Worm (Caenorhabditis elegans) whole organism, late embryonic: ENCODE data around the gene marc-1.

ENCODE experiments used
- C08G9.2 ChIP-seq: sonication (generic microtip); optimal IDR thresholded peaks from 2 replicates; lab custom pipeline; 2016; ENCODE audit warnings: mild to moderate bottlenecking, missing genetic modification characterization, moderate library complexity, missing compliant biosample characterization
- C38D4.7 ChIP-seq: fragments of 200-800 bp; sonication (Bioruptor generic); optimal IDR thresholded peaks from 2 replicates; lab custom pipeline; 2018; ENCODE audit warnings: mild to moderate bottlenecking, missing genetic modification characterization, moderate library complexity, missing compliant biosample characterization
- K02D7.2 ChIP-seq: sonication (generic microtip); optimal IDR thresholded peaks from 2 replicates; lab custom pipeline; 2017; ENCODE audit warnings: mild to moderate bottlenecking, missing genetic modification characterization, missing compliant biosample characterization
- K09A11.1 ChIP-seq: sonication (generic microtip); optimal IDR thresholded peaks from 2 replicates; lab custom pipeline; 2017; ENCODE audit warnings: antibody characterized with exemption, mild to moderate bottlenecking, missing genetic modification characterization, missing compliant biosample characterization; ENCODE audit not compliant: insufficient read depth
- Y22D7AL.16 ChIP-seq: sonication (generic microtip); optimal IDR thresholded peaks from 2 replicates; lab custom pipeline; 2016; ENCODE audit warnings: missing genetic modification characterization, missing compliant biosample characterization
- ahr-1 ChIP-seq: sonication (generic microtip); optimal IDR thresholded peaks from 2 replicates; lab custom pipeline; 2016; ENCODE audit warnings: missing genetic modification characterization, missing compliant biosample characterization
- ama-1 ChIP-seq: fragments of 150-350 bp; optimal IDR thresholded peaks from 2 replicates; lab custom pipeline; 2014
- ceh-18 ChIP-seq: sonication (generic microtip); optimal IDR thresholded peaks from 2 replicates; lab custom pipeline; 2016; ENCODE audit warnings: missing genetic modification characterization, missing compliant biosample characterization
- ceh-19 ChIP-seq: fragments of 200-800 bp; sonication (Bioruptor generic); optimal IDR thresholded peaks from 2 replicates; lab custom pipeline; 2018; ENCODE audit warnings: mild to moderate bottlenecking, missing genetic modification characterization, missing compliant biosample characterization
- ceh-22 ChIP-seq: sonication (generic microtip); optimal IDR thresholded peaks from 2 replicates; lab custom pipeline; 2017; ENCODE audit warnings: missing biosample characterization, missing genetic modification characterization
- ceh-31 ChIP-seq: sonication (generic microtip); optimal IDR thresholded peaks from 2 replicates; lab custom pipeline; 2016; ENCODE audit warnings: missing genetic modification characterization, missing compliant biosample characterization
- ceh-34 ChIP-seq: sonication (generic microtip); optimal IDR thresholded peaks from 2 replicates; lab custom pipeline; 2016; ENCODE audit warnings: mild to moderate bottlenecking, missing genetic modification characterization, missing compliant biosample characterization
- ceh-45 ChIP-seq: fragments of 200-800 bp; sonication (Bioruptor generic); IDR thresholded peaks from 2 replicates; pipeline ENCODE4 v1.3.6; 2022; ENCODE audit warnings: missing genetic modification reagents, missing genetic modification characterization, missing compliant biosample characterization
- ceh-6 ChIP-seq: fragments of 200-800 bp; sonication (Bioruptor generic); optimal IDR thresholded peaks from 2 replicates; lab custom pipeline; 2018; ENCODE audit warnings: mild to moderate bottlenecking, missing genetic modification characterization, missing compliant biosample characterization
- ceh-9 ChIP-seq: sonication (generic microtip); optimal IDR thresholded peaks from 2 replicates; lab custom pipeline; 2016; ENCODE audit warnings: mild to moderate bottlenecking, missing genetic modification characterization, inconsistent platforms, missing compliant biosample characterization
- dve-1 ChIP-seq: sonication (generic microtip); optimal IDR thresholded peaks from 2 replicates; lab custom pipeline; 2017; ENCODE audit warnings: antibody characterized with exemption, mild to moderate bottlenecking, missing genetic modification characterization, missing compliant biosample characterization
- elt-2 ChIP-seq: sonication (generic microtip); optimal IDR thresholded peaks from 2 replicates; lab custom pipeline; 2016; ENCODE audit warnings: missing genetic modification reagents, missing genetic modification characterization, missing compliant biosample characterization
- elt-4 ChIP-seq: sonication (generic microtip); optimal IDR thresholded peaks from 2 replicates; lab custom pipeline; 2016; ENCODE audit warnings: missing genetic modification characterization, missing compliant biosample characterization
- fkh-10 ChIP-seq: fragments of 150-350 bp; optimal IDR thresholded peaks from 2 replicates; lab custom pipeline; 2014; ENCODE audit warnings: missing biosample characterization, missing genetic modification reagents, missing genetic modification characterization
- fkh-6 ChIP-seq: sonication (generic microtip); optimal IDR thresholded peaks from 2 replicates; lab custom pipeline; 2016; ENCODE audit warnings: missing genetic modification characterization, missing compliant biosample characterization
- gmeb-2 ChIP-seq: sonication (generic microtip); optimal IDR thresholded peaks from 2 replicates; lab custom pipeline; 2016; ENCODE audit warnings: missing genetic modification characterization, inconsistent platforms, missing compliant biosample characterization
- hlh-13 ChIP-seq: fragments of 200-800 bp; sonication (Bioruptor generic); optimal IDR thresholded peaks from 2 replicates; lab custom pipeline; 2018; ENCODE audit warnings: mild to moderate bottlenecking, missing genetic modification characterization, missing compliant biosample characterization
- hlh-30 ChIP-seq: sonication (generic microtip); optimal IDR thresholded peaks from 2 replicates; lab custom pipeline; 2017; ENCODE audit warnings: antibody characterized with exemption, missing genetic modification characterization, missing compliant biosample characterization; ENCODE audit not compliant: insufficient read depth
- hlh-6 ChIP-seq: sonication (generic microtip); optimal IDR thresholded peaks from 2 replicates; lab custom pipeline; 2016; ENCODE audit warnings: missing genotype, missing genetic modification characterization, missing compliant biosample characterization
- hlh-8 ChIP-seq: sonication (generic microtip); optimal IDR thresholded peaks from 2 replicates; lab custom pipeline; 2016; ENCODE audit warnings: missing genotype, missing genetic modification characterization, missing compliant biosample characterization
- madf-2 ChIP-seq: sonication (generic microtip); optimal IDR thresholded peaks from 2 replicates; lab custom pipeline; 2017; ENCODE audit warnings: missing genetic modification characterization, missing compliant biosample characterization
- mec-3 ChIP-seq: sonication (generic microtip); optimal IDR thresholded peaks from 2 replicates; lab custom pipeline; 2016; ENCODE audit warnings: borderline replicate concordance, missing genetic modification characterization, missing compliant biosample characterization
- nfya-1 ChIP-seq: sonication (generic microtip); optimal IDR thresholded peaks from 2 replicates; lab custom pipeline; 2017; ENCODE audit warnings: missing genetic modification characterization, mild to moderate bottlenecking, missing compliant biosample characterization, antibody characterized with exemption, moderate library complexity
- odd-2 ChIP-seq: sonication (generic microtip); optimal IDR thresholded peaks from 2 replicates; lab custom pipeline; 2017; ENCODE audit warnings: antibody characterized with exemption, mild to moderate bottlenecking, missing genetic modification characterization, missing compliant biosample characterization
- pag-3 ChIP-seq: sonication (generic microtip); optimal IDR thresholded peaks from 2 replicates; lab custom pipeline; 2016; ENCODE audit warnings: missing compliant biosample characterization, missing genetic modification characterization, borderline replicate concordance
- pat-9 ChIP-seq: fragments of 200-800 bp; sonication (Bioruptor generic); optimal IDR thresholded peaks from 2 replicates; lab custom pipeline; 2018; ENCODE audit warnings: mild to moderate bottlenecking, missing genetic modification characterization, moderate library complexity, missing compliant biosample characterization
- pha-2 ChIP-seq: sonication (generic microtip); optimal IDR thresholded peaks from 2 replicates; lab custom pipeline; 2017; ENCODE audit warnings: mild to moderate bottlenecking, missing genetic modification characterization, missing compliant biosample characterization
- pqm-1 ChIP-seq: sonication (generic microtip); optimal IDR thresholded peaks from 2 replicates; lab custom pipeline; 2016; ENCODE audit warnings: missing genetic modification characterization, missing compliant biosample characterization
- ref-2 ChIP-seq: sonication (generic microtip); optimal IDR thresholded peaks from 2 replicates; lab custom pipeline; 2016; ENCODE audit warnings: missing genetic modification characterization, missing compliant biosample characterization
- rnt-1 ChIP-seq: sonication (generic microtip); optimal IDR thresholded peaks from 2 replicates; lab custom pipeline; 2016; ENCODE audit warnings: missing genetic modification characterization, missing compliant biosample characterization
- syd-9 ChIP-seq: sonication (generic microtip); optimal IDR thresholded peaks from 2 replicates; lab custom pipeline; 2016; ENCODE audit warnings: mild to moderate bottlenecking, missing genetic modification characterization, moderate library complexity, missing compliant biosample characterization
- tbx-2 ChIP-seq: sonication (generic microtip); optimal IDR thresholded peaks from 2 replicates; lab custom pipeline; 2016; ENCODE audit warnings: missing genetic modification characterization, missing compliant biosample characterization
- tbx-7 ChIP-seq: sonication (generic microtip); optimal IDR thresholded peaks from 2 replicates; lab custom pipeline; 2016; ENCODE audit warnings: missing genotype, missing genetic modification characterization, missing compliant biosample characterization
- ttx-3 ChIP-seq: sonication (generic microtip); optimal IDR thresholded peaks from 2 replicates; lab custom pipeline; 2016; ENCODE audit warnings: missing genetic modification reagents, missing genetic modification characterization, missing compliant biosample characterization
- ztf-16 ChIP-seq: sonication (generic microtip); optimal IDR thresholded peaks from 2 replicates; lab custom pipeline; 2017; ENCODE audit warnings: missing genetic modification characterization, missing compliant biosample characterization

marc-1 gene

ce11 chrV:9756242-9756641 lies 16.7 kb downstream of the marc-1 start, which contains the start of gene hrg-3:
hrg-3 (plus strand) TSS chrV:9756468.
- TF ChIP-seq elt-2 (tag; lab: Kevin White, UChicago) (peak; percentile 48), hlh-8 (tag; lab: Kevin White, UChicago) (no peak)

- TF ChIP-seq pag-3 = no peak
- no peak for TF ChIP-seq hlh-13 (GFP tag; lab: Kevin White, UChicago)
- TF ChIP-seq C08G9.2 = no peak
- TF ChIP-seq ceh-9 (tag; lab: Kevin White, UChicago) = no peak
- no peak for TF ChIP-seq ceh-6
- TF ChIP-seq syd-9 (tag; lab: Kevin White, UChicago) = no peak
- TF ChIP-seq fkh-6 (tag; lab: Kevin White, UChicago) = no peak
- no peak for TF ChIP-seq ceh-19 (GFP tag; lab: Kevin White, UChicago)
- no peak for TF ChIP-seq madf-2
- no peak for TF ChIP-seq gmeb-2
These were observed 18.4 kb downstream of the marc-1 start, which contains the start of gene F58E6.11 for ce11 chrV:9757884-9758283. F58E6.11 (minus strand) TSS chrV:9757984.

ce11 chrV:9758437-9758836 lies 18.9 kb downstream of the marc-1 start:
- no peak for TF ChIP-seq rnt-1 (tag; lab: Kevin White, UChicago)
- TF ChIP-seq syd-9 (tag; lab: Kevin White, UChicago) = no peak
- TF ChIP-seq C38D4.7 (GFP tag; lab: Kevin White, UChicago) = no peak
- TF ChIP-seq madf-2 = no peak
- no peak for TF ChIP-seq ceh-31 (tag; lab: Kevin White, UChicago)
- TF ChIP-seq ceh-22 (tag; lab: Kevin White, UChicago) = no peak
- TF ChIP-seq elt-4 = no peak
- no peak for TF ChIP-seq hlh-6
- no peak for TF ChIP-seq ama-1 (lab: Kevin White, UChicago)
- no peak for TF ChIP-seq hlh-30 (tag; lab: Kevin White, UChicago)
- TF ChIP-seq ttx-3 (tag; lab: Kevin White, UChicago) = no peak
- TF ChIP-seq nfya-1 (tag; lab: Kevin White, UChicago) = no peak
- no peak for TF ChIP-seq fkh-10
- TF ChIP-seq odd-2 (tag; lab: Kevin White, UChicago) = no peak
- no peak for TF ChIP-seq pat-9 (tag; lab: Kevin White, UChicago)
- no peak for TF ChIP-seq K09A11.1 (tag; lab: Kevin White, UChicago)
- no peak for TF ChIP-seq pha-2
- TF ChIP-seq fkh-6 (tag; lab: Kevin White, UChicago) = no peak
- TF ChIP-seq hlh-13 (GFP tag; lab: Kevin White, UChicago) = no peak
- no peak for TF ChIP-seq tbx-2 (tag; lab: Kevin White, UChicago)

ce11 chrV:9763759-9764158 lies 24.3 kb downstream of the marc-1 start:
- TF ChIP-seq ref-2 (tag; lab: Kevin White, UChicago) (no peak), ceh-22 (tag; lab: Kevin White, UChicago) (no peak), Y22D7AL.16 (tag; lab: Kevin White, UChicago) (no peak), gmeb-2 (no peak)

- TF ChIP-seq elt-4 (no peak), pqm-1 (no peak), ceh-45 (GFP tag; lab: Robert Waterston, UW) (no peak), ceh-19 (GFP tag; lab: Kevin White, UChicago) (no peak), ahr-1 (tag; lab: Kevin White, UChicago) (no peak), nfya-1 (tag; lab: Kevin White, UChicago) (no peak), ceh-18 (tag; lab: Kevin White, UChicago) (no peak), mec-3 (tag; lab: Kevin White, UChicago) (no peak), ceh-31 (tag; lab: Kevin White, UChicago) (no peak), fkh-10 (no peak), fkh-6 (tag; lab: Kevin White, UChicago) (no peak), tbx-7 (no peak), ceh-34 (tag; lab: Kevin White, UChicago) (no peak), K09A11.1 (tag; lab: Kevin White, UChicago) (no peak), ztf-16 (tag; lab: Kevin White, UChicago) (no peak), dve-1 (no peak), pag-3 (no peak), C38D4.7 (GFP tag; lab: Kevin White, UChicago) (no peak), K02D7.2 (tag; lab: Kevin White, UChicago) (no peak)
- TF ChIP-seq, all 69 proteins: peak for 0
These were observed 25.1 kb downstream of the marc-1 start for ce11 chrV:9764552-9764951.
